Worm (Caenorhabditis elegans) whole organism, mixed stage, embryonic: ENCODE measurements around the gene unc-30.

Experiments used
- M03D4.4 ChIP-seq: sonication (generic microtip); optimal IDR thresholded peaks from 2 replicates; lab custom pipeline; 2017; ENCODE audit warnings: mild to moderate bottlenecking, missing genetic modification characterization, missing compliant biosample characterization
- ceh-43 ChIP-seq: fragments of 200-800 bp; sonication (Bioruptor generic); optimal IDR thresholded peaks from 2 replicates; lab custom pipeline; 2018; ENCODE audit warnings: mild to moderate bottlenecking, missing genetic modification characterization, moderate library complexity, missing compliant biosample characterization
- ceh-83 ChIP-seq: fragments of 200-800 bp; sonication (Bioruptor generic); optimal IDR thresholded peaks from 2 replicates; lab custom pipeline; 2018; ENCODE audit warnings: mild to moderate bottlenecking, missing genetic modification characterization, missing compliant biosample characterization
- elt-1 ChIP-seq: sonication (generic microtip); optimal IDR thresholded peaks from 2 replicates; lab custom pipeline; 2017; ENCODE audit warnings: missing genetic modification characterization, mild to moderate bottlenecking, missing compliant biosample characterization, antibody characterized with exemption, moderate library complexity, borderline replicate concordance; ENCODE audit not compliant: insufficient read depth
- elt-3 ChIP-seq: fragments of 150-350 bp; optimal IDR thresholded peaks from 2 replicates; lab custom pipeline; 2014; ENCODE audit warnings: missing biosample characterization, missing genetic modification characterization
- flh-1 ChIP-seq: fragments of 200-800 bp; sonication (Bioruptor generic); optimal IDR thresholded peaks from 2 replicates; lab custom pipeline; 2018; ENCODE audit warnings: mild to moderate bottlenecking, missing genetic modification characterization, moderate library complexity, missing compliant biosample characterization
- hlh-1 ChIP-seq: fragments of 150-350 bp; optimal IDR thresholded peaks from 2 replicates; lab custom pipeline; 2014; ENCODE audit warnings: missing biosample characterization, missing genetic modification reagents, missing genetic modification characterization
- mls-2 ChIP-seq: sonication (generic microtip); optimal IDR thresholded peaks from 2 replicates; lab custom pipeline; 2016; ENCODE audit warnings: mild to moderate bottlenecking, missing genetic modification characterization, moderate library complexity, missing compliant biosample characterization
- nhr-237 ChIP-seq: fragments of 150-350 bp; optimal IDR thresholded peaks from 2 replicates; lab custom pipeline; 2014; ENCODE audit warnings: missing biosample characterization, missing genetic modification characterization
- nhr-76 ChIP-seq: sonication (generic microtip); optimal IDR thresholded peaks from 2 replicates; lab custom pipeline; 2017; ENCODE audit warnings: missing biosample characterization, missing genetic modification characterization
- pha-4 ChIP-seq: fragments of 150-350 bp; optimal IDR thresholded peaks from 2 replicates; lab custom pipeline; 2018; ENCODE audit warnings: missing biosample characterization, missing genetic modification reagents, missing genetic modification characterization
- unc-39 ChIP-seq: fragments of 150-350 bp; optimal IDR thresholded peaks from 2 replicates; lab custom pipeline; 2014; ENCODE audit warnings: missing biosample characterization, missing genetic modification characterization
- unc-62 ChIP-seq: fragments of 150-350 bp; optimal IDR thresholded peaks from 2 replicates; lab custom pipeline; 2014; ENCODE audit warnings: missing biosample characterization, missing genetic modification reagents, missing genetic modification characterization
- zip-8 ChIP-seq: fragments of 150-350 bp; optimal IDR thresholded peaks from 2 replicates; lab custom pipeline; 2014; ENCODE audit warnings: missing biosample characterization, missing genetic modification characterization

Gene unc-30

DNA sequence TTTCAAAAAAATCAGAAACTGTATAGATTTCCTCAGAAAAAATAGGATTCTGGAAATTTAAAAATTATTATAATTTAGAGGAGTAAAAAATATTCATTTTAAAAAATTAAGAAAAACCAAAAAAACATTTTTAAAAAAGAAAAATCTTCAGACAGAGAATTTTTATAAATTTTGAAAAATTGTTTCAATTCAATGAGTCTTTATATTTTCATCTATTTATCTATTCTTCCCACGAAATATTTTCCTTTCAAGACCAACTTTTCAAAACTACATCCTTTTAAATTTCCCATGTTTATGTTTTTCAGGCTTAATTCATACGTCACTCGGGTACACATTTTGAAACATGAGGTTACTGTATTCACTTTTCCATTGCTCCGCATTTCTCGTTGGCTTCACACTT, 51.5 kb downstream of the unc-30 start, which contains the start of gene nas-14:
Gene nas-14 (plus strand): TSS at position 301 of the 400 bp plus-strand sequence.
- TF ChIP-seq nhr-237 (tag; lab: Kevin White, UChicago) (no peak), hlh-1 (tag; lab: Kevin White, UChicago) (no peak), ceh-83 (GFP tag; lab: Kevin White, UChicago) (no peak), elt-3 (no peak), elt-1 (tag; lab: Kevin White, UChicago) (no peak)

ce11 chrIV:13173359-13173758, 54.6 kb downstream of the unc-30 start:
- TF ChIP-seq hlh-1 (tag; lab: Kevin White, UChicago) (no peak), pha-4 (tag; lab: Kevin White, UChicago) (no peak), zip-8 (no peak), M03D4.4 (no peak), unc-62 (GFP tag; lab: Kevin White, UChicago) (no peak), nhr-76 (tag; lab: Kevin White, UChicago) (no peak), flh-1 (no peak), ceh-43 (GFP tag; lab: Kevin White, UChicago) (no peak), mls-2 (tag; lab: Kevin White, UChicago) (no peak), unc-39 (tag; lab: Kevin White, UChicago) (no peak)
